Fruit fly (Drosophila melanogaster) whole organism, adult: ENCODE measurements around the gene crc.

Source experiments
- CG11617 ChIP-seq: fragments of 200-800 bp; sonication (Bioruptor generic); optimal IDR thresholded peaks from 2 replicates; lab custom pipeline; 2017; ENCODE audit warnings: mild to moderate bottlenecking, missing biosample characterization, missing genetic modification reagents, missing genetic modification characterization
- CG14711 ChIP-seq: fragments of 200-800 bp; sonication (Bioruptor generic); optimal IDR thresholded peaks from 2 replicates; lab custom pipeline; 2018; ENCODE audit warnings: missing biosample characterization, mild to moderate bottlenecking, missing genetic modification characterization, moderate library complexity
- CG5204 ChIP-seq: fragments of 200-800 bp; sonication (Bioruptor generic); optimal IDR thresholded peaks from 2 replicates; lab custom pipeline; 2016; ENCODE audit warnings: missing biosample characterization, missing genetic modification characterization
- CG7045 ChIP-seq: fragments of 200-800 bp; sonication (Bioruptor generic); optimal IDR thresholded peaks from 2 replicates; lab custom pipeline; 2017; ENCODE audit warnings: missing biosample characterization, mild to moderate bottlenecking, missing genetic modification characterization
- Hr96 ChIP-seq: fragments of 200-800 bp; sonication (Bioruptor generic); optimal IDR thresholded peaks from 2 replicates; lab custom pipeline; 2016; ENCODE audit warnings: missing biosample characterization, missing genetic modification characterization
- bab1 ChIP-seq: fragments of 200-800 bp; sonication (Bioruptor generic); optimal IDR thresholded peaks from 3 replicates; lab custom pipeline; 2019; ENCODE audit warnings: missing biosample characterization, mild to moderate bottlenecking, missing genetic modification characterization, moderate library complexity
- cic ChIP-seq: fragments of 200-800 bp; sonication (Bioruptor generic); optimal IDR thresholded peaks from 2 replicates; lab custom pipeline; 2017; ENCODE audit warnings: missing biosample characterization, mild to moderate bottlenecking, missing genetic modification characterization, moderate library complexity
- cnc ChIP-seq, 2 experiments: fragments of >200 bp; optimal IDR thresholded peaks; 2 replicates each; lab custom pipeline; 2017
- kay ChIP-seq: fragments of 200-800 bp; sonication (Bioruptor generic); peaks from one replicate; lab custom pipeline; 2016; ENCODE audit warnings: missing biosample characterization, missing genetic modification characterization, borderline replicate concordance
- ovo ChIP-seq: fragments of 200-800 bp; sonication (Bioruptor generic); optimal IDR thresholded peaks from 2 replicates; lab custom pipeline; 2016; ENCODE audit warnings: missing biosample characterization, missing genetic modification characterization
- pad ChIP-seq: fragments of 200-800 bp; sonication (Bioruptor generic); optimal IDR thresholded peaks from 3 replicates; lab custom pipeline; 2017; ENCODE audit warnings: missing biosample characterization, missing genetic modification characterization, mild to moderate bottlenecking, moderate library complexity, missing genetic modification reagents
- tj ChIP-seq: fragments of 200-800 bp; sonication (Bioruptor generic); optimal IDR thresholded peaks from 3 replicates; lab custom pipeline; 2017; ENCODE audit warnings: missing biosample characterization, mild to moderate bottlenecking, missing genetic modification characterization, moderate library complexity
- toe ChIP-seq: fragments of 200-800 bp; sonication (Bioruptor generic); optimal IDR thresholded peaks from 2 replicates; lab custom pipeline; 2016; ENCODE audit warnings: missing biosample characterization, missing genetic modification characterization

dm6 chr2L:21309754-21310426, 776 bp upstream of the crc start, which contains the start of gene Mondo:
- TF ChIP-seq cic (no peak), ovo (GFP tag; lab: Kevin White, UChicago) (no peak), kay (GFP tag; lab: Kevin White, UChicago) (no peak), Hr96 (GFP tag; lab: Kevin White, UChicago) (peak; percentile 48), toe (GFP tag; lab: Kevin White, UChicago) (no peak), pad (GFP tag; lab: Kevin White, UChicago) (no peak), CG14711 (tag; lab: Kevin White, UChicago) (peak; percentile 96), CG7045 (no peak), bab1 (no peak), cnc (optimal IDR thresholded peaks at IDR 0.05; lab: Kevin White, UChicago) (no peak), CG11617 (no peak), CG5204 (GFP tag; lab: Kevin White, UChicago) (peak; percentile 41), tj (peak; percentile 62)
